Fruit fly (Drosophila melanogaster) whole organism, pupa: ENCODE results near the gene CG9667.

Source experiments
- CG10348 ChIP-seq: fragments of 200-800 bp; sonication (Bioruptor generic); IDR thresholded peaks from 2 replicates; pipeline ENCODE4 v1.3.6; 2022; ENCODE audit warnings: missing biosample characterization, missing genetic modification characterization
- CG12605 ChIP-seq: fragments of 200-800 bp; sonication (Bioruptor generic); IDR thresholded peaks from 2 replicates; pipeline ENCODE4 v1.3.6; 2022; ENCODE audit warnings: missing biosample characterization, missing genetic modification characterization
- CG13204 ChIP-seq: fragments of 200-800 bp; sonication (Bioruptor generic); optimal IDR thresholded peaks from 2 replicates; lab custom pipeline; 2018; ENCODE audit warnings: missing biosample characterization, mild to moderate bottlenecking, missing genetic modification characterization, moderate library complexity
- CG14655 ChIP-seq: fragments of 200-800 bp; sonication (Bioruptor generic); optimal IDR thresholded peaks from 3 replicates; lab custom pipeline; 2017; ENCODE audit warnings: mild to moderate bottlenecking, missing biosample characterization, missing genetic modification reagents, missing genetic modification characterization
- CG15710 ChIP-seq: fragments of 200-800 bp; sonication (Bioruptor generic); optimal IDR thresholded peaks from 2 replicates; lab custom pipeline; 2018; ENCODE audit warnings: missing biosample characterization, mild to moderate bottlenecking, missing genetic modification characterization, moderate library complexity
- CG17806 ChIP-seq: fragments of 200-800 bp; sonication (Bioruptor generic); optimal IDR thresholded peaks from 2 replicates; lab custom pipeline; 2018; ENCODE audit warnings: missing biosample characterization, mild to moderate bottlenecking, missing genetic modification characterization, moderate library complexity
- CG32121 ChIP-seq: fragments of 200-800 bp; sonication (Bioruptor generic); IDR thresholded peaks from 2 replicates; pipeline ENCODE4 v1.3.6; 2022; ENCODE audit warnings: missing biosample characterization, missing genetic modification characterization
- CG34367 ChIP-seq: fragments of 200-800 bp; sonication (Bioruptor generic); optimal IDR thresholded peaks from 2 replicates; lab custom pipeline; 2018; ENCODE audit warnings: missing biosample characterization, mild to moderate bottlenecking, missing genetic modification characterization
- CG4496 ChIP-seq: fragments of 200-800 bp; sonication (Bioruptor generic); IDR thresholded peaks from 3 replicates; pipeline ENCODE4 v1.3.6; 2022; ENCODE audit warnings: missing biosample characterization, missing genetic modification characterization
- CG8159 ChIP-seq: fragments of 200-800 bp; sonication (Bioruptor generic); optimal IDR thresholded peaks from 3 replicates; lab custom pipeline; 2018; ENCODE audit warnings: missing biosample characterization, mild to moderate bottlenecking, missing genetic modification characterization, moderate library complexity
- CG8301 ChIP-seq: fragments of 200-800 bp; sonication (Bioruptor generic); optimal IDR thresholded peaks from 2 replicates; lab custom pipeline; 2018; ENCODE audit warnings: missing biosample characterization, mild to moderate bottlenecking, missing genetic modification characterization
- CG9948 ChIP-seq: fragments of 200-800 bp; sonication (Bioruptor generic); optimal IDR thresholded peaks from 2 replicates; lab custom pipeline; 2018; ENCODE audit warnings: missing biosample characterization, mild to moderate bottlenecking, missing genetic modification characterization, moderate library complexity
- D1 ChIP-seq: fragments of 200-800 bp; sonication (Bioruptor generic); optimal IDR thresholded peaks from 2 replicates; lab custom pipeline; 2018; ENCODE audit warnings: missing biosample characterization, mild to moderate bottlenecking, missing genetic modification characterization, moderate library complexity
- EcR ChIP-seq: fragments of 200-800 bp; sonication (Bioruptor generic); optimal IDR thresholded peaks from 3 replicates; lab custom pipeline; 2019; ENCODE audit warnings: missing biosample characterization, missing genetic modification characterization, mild to moderate bottlenecking, moderate library complexity, missing genetic modification reagents
- Ets98B ChIP-seq: fragments of 200-800 bp; sonication (Bioruptor generic); IDR thresholded peaks from 2 replicates; pipeline ENCODE4 v1.3.6; 2022; ENCODE audit warnings: missing biosample characterization, missing genetic modification characterization
- Pif1A ChIP-seq: fragments of 200-800 bp; sonication (Bioruptor generic); optimal IDR thresholded peaks from 3 replicates; lab custom pipeline; 2016; ENCODE audit warnings: missing biosample characterization, missing genetic modification characterization
- Pif1B ChIP-seq: fragments of 200-800 bp; sonication (Bioruptor generic); optimal IDR thresholded peaks from 3 replicates; lab custom pipeline; 2016; ENCODE audit warnings: missing biosample characterization, missing genetic modification characterization
- Snoo ChIP-seq: fragments of 200-800 bp; sonication (Bioruptor generic); optimal IDR thresholded peaks from 3 replicates; lab custom pipeline; 2017; ENCODE audit warnings: missing biosample characterization, mild to moderate bottlenecking, missing genetic modification characterization, inconsistent platforms
- fd96Ca ChIP-seq: fragments of 200-800 bp; sonication (Bioruptor generic); IDR thresholded peaks from 3 replicates; pipeline ENCODE4 v1.3.6; 2022; ENCODE audit warnings: missing biosample characterization, missing genetic modification characterization
- gl ChIP-seq: fragments of 200-800 bp; sonication (Bioruptor generic); optimal IDR thresholded peaks from 2 replicates; lab custom pipeline; 2018; ENCODE audit warnings: missing biosample characterization, mild to moderate bottlenecking, missing genetic modification characterization
- rn ChIP-seq: fragments of 200-800 bp; sonication (Bioruptor generic); IDR thresholded peaks from 2 replicates; pipeline ENCODE4 v1.3.6; 2022; ENCODE audit warnings: missing biosample characterization, missing genetic modification characterization

CG9667 gene

DNA sequence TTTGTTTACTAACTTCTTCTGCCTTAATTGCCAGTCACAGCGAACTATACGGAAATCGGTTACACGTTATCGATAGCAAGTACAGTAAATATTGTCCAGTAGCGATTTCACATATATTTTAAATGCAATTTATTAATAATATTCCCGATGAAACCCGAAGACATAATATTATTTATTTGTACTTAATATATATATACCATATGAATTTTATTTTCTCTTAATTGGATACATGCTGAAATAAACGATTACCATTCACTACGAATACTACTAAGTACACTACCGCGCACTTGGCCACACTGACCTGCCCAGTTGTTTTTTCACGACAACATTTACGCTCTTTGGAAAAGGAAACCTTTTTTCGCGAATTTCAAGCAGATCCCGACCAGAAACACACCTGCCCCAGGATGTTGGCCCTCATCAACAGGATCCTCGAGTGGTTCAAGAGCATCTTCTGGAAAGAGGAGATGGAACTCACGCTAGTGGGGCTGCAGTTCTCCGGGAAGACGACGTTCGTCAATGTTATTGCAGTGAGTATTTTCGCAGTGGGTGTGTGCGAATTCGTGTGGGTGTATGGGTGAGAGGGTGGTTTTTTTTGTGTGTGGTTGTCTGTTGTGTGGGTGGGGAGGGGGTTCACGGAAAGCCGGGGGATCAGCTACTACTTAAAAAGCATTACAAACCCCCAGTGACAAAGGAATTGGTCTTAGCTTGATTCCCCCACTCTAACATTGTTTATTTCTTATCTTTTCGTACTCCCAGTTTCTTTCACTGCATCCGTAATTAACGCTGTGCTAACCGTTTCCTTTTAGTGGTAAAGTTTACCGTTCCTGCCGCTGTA is at the start of gene CG9667, which contains the start of gene Arl8:
TSS of gene CG9667 (minus strand) at position 42 of the 835 bp plus-strand sequence.
TSS of gene Arl8 (plus strand) at position 290 of the 835 bp plus-strand sequence.
- TF ChIP-seq CG10348 (GFP tag; lab: Robert Waterston, UW) (no peak), Pif1A (peak; percentile 2), CG14655 (no peak), EcR (no peak), Ets98B (GFP tag; lab: Robert Waterston, UW) (peak; percentile 55), CG8301 (tag; lab: Kevin White, UChicago) (peak; percentile 30), CG4496 (GFP tag; lab: Robert Waterston, UW) (no peak; the same call in 1 of the 3 replicates), rn (no peak), CG12605 (GFP tag; lab: Robert Waterston, UW) (peak; percentile 33; the same call in 1 of the 2 replicates), Pif1B (GFP tag; lab: Kevin White, UChicago) (peak; percentile 43), CG8159 (tag; lab: Kevin White, UChicago) (peak; percentile 60), CG15710 (tag; lab: Kevin White, UChicago) (peak; percentile 44), D1 (tag; lab: Kevin White, UChicago) (no peak), Snoo (tag; lab: Kevin White, UChicago) (peak; percentile 18), gl (no peak), CG9948 (tag; lab: Kevin White, UChicago) (peak; percentile 27), fd96Ca (GFP tag; lab: Robert Waterston, UW) (no peak; the same call in 2 of the 3 replicates), CG17806 (tag; lab: Kevin White, UChicago) (peak; percentile 40), CG32121 (GFP tag; lab: Robert Waterston, UW) (no peak), CG13204 (GFP tag; lab: Kevin White, UChicago) (no peak), CG34367 (tag; lab: Kevin White, UChicago) (no peak)

DNA sequence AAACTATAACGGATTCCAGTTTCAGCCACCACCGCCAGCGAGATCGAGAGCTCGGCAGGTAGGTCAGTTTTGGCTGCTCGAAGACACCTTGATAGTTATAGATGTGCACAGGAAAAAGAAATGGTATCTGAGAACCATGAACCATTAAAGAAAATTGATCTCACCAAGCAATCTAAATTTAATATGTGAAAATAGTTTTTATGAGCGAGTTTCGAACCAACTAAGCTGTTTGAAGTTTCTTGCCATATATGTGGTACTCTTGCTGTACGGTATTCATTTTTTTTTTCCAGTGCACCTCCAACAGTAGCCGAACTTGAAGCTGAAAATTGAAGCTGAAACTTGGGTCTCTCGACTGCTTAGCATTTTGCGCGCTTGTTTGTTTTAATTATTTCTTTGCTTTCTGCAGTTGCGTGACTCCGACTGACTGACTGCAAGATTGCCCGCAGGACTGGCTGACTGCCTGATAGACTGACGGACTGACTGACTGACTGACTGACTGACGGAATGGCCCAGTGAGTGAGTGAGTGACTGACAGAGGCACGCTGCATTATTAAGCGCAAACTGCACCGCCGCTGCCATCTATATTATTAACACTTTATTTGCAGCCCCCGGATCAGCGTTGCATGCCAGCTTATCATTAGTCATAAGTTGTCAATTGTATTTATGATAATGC is 45.5 kb upstream of the CG9667 start:
- TF ChIP-seq Pif1B (GFP tag; lab: Kevin White, UChicago) (peak; percentile 18), gl (no peak), CG8301 (tag; lab: Kevin White, UChicago) (peak; percentile 61), Ets98B (GFP tag; lab: Robert Waterston, UW) (peak; percentile 78), rn (0 out of 2 replicates have a peak, but pooled peaks have one; percentile 30), CG17806 (tag; lab: Kevin White, UChicago) (peak; percentile 13), CG32121 (GFP tag; lab: Robert Waterston, UW) (peak; percentile 75), CG4496 (GFP tag; lab: Robert Waterston, UW) (peak; percentile 73; the same call in 2 of the 3 replicates), EcR (no peak), CG34367 (tag; lab: Kevin White, UChicago) (no peak), CG10348 (GFP tag; lab: Robert Waterston, UW) (no peak), D1 (tag; lab: Kevin White, UChicago) (no peak), CG12605 (GFP tag; lab: Robert Waterston, UW) (no peak), CG9948 (tag; lab: Kevin White, UChicago) (peak; percentile 9), CG14655 (peak; percentile 47), CG15710 (tag; lab: Kevin White, UChicago) (peak; percentile 36), CG13204 (GFP tag; lab: Kevin White, UChicago) (no peak), Snoo (tag; lab: Kevin White, UChicago) (no peak), fd96Ca (GFP tag; lab: Robert Waterston, UW) (peak; percentile 68; the same call in 2 of the 3 replicates), Pif1A (peak; percentile 30), CG8159 (tag; lab: Kevin White, UChicago) (peak; percentile 38)
- TF ChIP-seq, all 21 proteins: peak for 13

- TF ChIP-seq CG32121 (GFP tag; lab: Robert Waterston, UW) (no peak), Pif1A (no peak), D1 (tag; lab: Kevin White, UChicago) (no peak), CG17806 (tag; lab: Kevin White, UChicago) (peak; percentile 25), CG8301 (tag; lab: Kevin White, UChicago) (no peak), CG14655 (no peak), CG10348 (GFP tag; lab: Robert Waterston, UW) (no peak), CG4496 (GFP tag; lab: Robert Waterston, UW) (no peak), fd96Ca (GFP tag; lab: Robert Waterston, UW) (no peak), gl (peak; percentile 53), Snoo (tag; lab: Kevin White, UChicago) (no peak), CG13204 (GFP tag; lab: Kevin White, UChicago) (no peak), Pif1B (GFP tag; lab: Kevin White, UChicago) (no peak), EcR (no peak), CG12605 (GFP tag; lab: Robert Waterston, UW) (no peak), Ets98B (GFP tag; lab: Robert Waterston, UW) (no peak), CG34367 (tag; lab: Kevin White, UChicago) (peak; percentile 26), CG9948 (tag; lab: Kevin White, UChicago) (peak; percentile 30), rn (no peak), CG8159 (tag; lab: Kevin White, UChicago) (peak; percentile 49), CG15710 (tag; lab: Kevin White, UChicago) (peak; percentile 11)
- TF ChIP-seq, all 21 proteins: peak for 6
Measured at dm6 chr3R:8164850-8165249, 38.7 kb upstream of the CG9667 start.
